Worm (Caenorhabditis elegans) whole organism, late embryonic: ENCODE measurements around the gene irld-14.
"Not testable (repeated sequence)": the region's sequence is repeated elsewhere in the genome, so short reads cannot be mapped to it uniquely, and the experiment has no call there.

Source experiments
- T23F11.4 ChIP-seq: fragments of 200-800 bp; sonication (Bioruptor generic); optimal IDR thresholded peaks from 2 replicates; lab custom pipeline; 2018; ENCODE audit warnings: mild to moderate bottlenecking, missing genetic modification characterization, missing compliant biosample characterization
- Y22D7AL.16 ChIP-seq: sonication (generic microtip); optimal IDR thresholded peaks from 2 replicates; lab custom pipeline; 2016; ENCODE audit warnings: missing genetic modification characterization, missing compliant biosample characterization
- ceh-18 ChIP-seq: sonication (generic microtip); optimal IDR thresholded peaks from 2 replicates; lab custom pipeline; 2016; ENCODE audit warnings: missing genetic modification characterization, missing compliant biosample characterization
- ceh-19 ChIP-seq: fragments of 200-800 bp; sonication (Bioruptor generic); optimal IDR thresholded peaks from 2 replicates; lab custom pipeline; 2018; ENCODE audit warnings: mild to moderate bottlenecking, missing genetic modification characterization, missing compliant biosample characterization
- ceh-34 ChIP-seq: sonication (generic microtip); optimal IDR thresholded peaks from 2 replicates; lab custom pipeline; 2016; ENCODE audit warnings: mild to moderate bottlenecking, missing genetic modification characterization, missing compliant biosample characterization
- ceh-45 ChIP-seq: fragments of 200-800 bp; sonication (Bioruptor generic); IDR thresholded peaks from 2 replicates; pipeline ENCODE4 v1.3.6; 2022; ENCODE audit warnings: missing genetic modification reagents, missing genetic modification characterization, missing compliant biosample characterization
- elt-4 ChIP-seq: sonication (generic microtip); optimal IDR thresholded peaks from 2 replicates; lab custom pipeline; 2016; ENCODE audit warnings: missing genetic modification characterization, missing compliant biosample characterization
- ets-4 ChIP-seq: sonication (generic microtip); optimal IDR thresholded peaks from 2 replicates; lab custom pipeline; 2016; ENCODE audit warnings: missing genetic modification characterization, missing compliant biosample characterization
- fax-1 ChIP-seq: sonication (generic microtip); optimal IDR thresholded peaks from 2 replicates; lab custom pipeline; 2016; ENCODE audit warnings: missing genotype, missing genetic modification characterization, missing compliant biosample characterization
- fkh-10 ChIP-seq: fragments of 150-350 bp; optimal IDR thresholded peaks from 2 replicates; lab custom pipeline; 2014; ENCODE audit warnings: missing biosample characterization, missing genetic modification reagents, missing genetic modification characterization
- hlh-6 ChIP-seq: sonication (generic microtip); optimal IDR thresholded peaks from 2 replicates; lab custom pipeline; 2016; ENCODE audit warnings: missing genotype, missing genetic modification characterization, missing compliant biosample characterization
- mec-3 ChIP-seq: sonication (generic microtip); optimal IDR thresholded peaks from 2 replicates; lab custom pipeline; 2016; ENCODE audit warnings: borderline replicate concordance, missing genetic modification characterization, missing compliant biosample characterization
- nfya-1 ChIP-seq: sonication (generic microtip); optimal IDR thresholded peaks from 2 replicates; lab custom pipeline; 2017; ENCODE audit warnings: missing genetic modification characterization, mild to moderate bottlenecking, missing compliant biosample characterization, antibody characterized with exemption, moderate library complexity
- npax-4 ChIP-seq: sonication (generic microtip); optimal IDR thresholded peaks from 2 replicates; lab custom pipeline; 2016; ENCODE audit warnings: missing genetic modification characterization, missing compliant biosample characterization
- odd-2 ChIP-seq: sonication (generic microtip); optimal IDR thresholded peaks from 2 replicates; lab custom pipeline; 2017; ENCODE audit warnings: antibody characterized with exemption, mild to moderate bottlenecking, missing genetic modification characterization, missing compliant biosample characterization
- pqm-1 ChIP-seq: sonication (generic microtip); optimal IDR thresholded peaks from 2 replicates; lab custom pipeline; 2016; ENCODE audit warnings: missing genetic modification characterization, missing compliant biosample characterization
- ref-2 ChIP-seq: sonication (generic microtip); optimal IDR thresholded peaks from 2 replicates; lab custom pipeline; 2016; ENCODE audit warnings: missing genetic modification characterization, missing compliant biosample characterization
- sdc-2 ChIP-seq: sonication (generic microtip); optimal IDR thresholded peaks from 2 replicates; lab custom pipeline; 2016; ENCODE audit warnings: missing genotype, missing genetic modification characterization, missing compliant biosample characterization
- tbx-7 ChIP-seq: sonication (generic microtip); optimal IDR thresholded peaks from 2 replicates; lab custom pipeline; 2016; ENCODE audit warnings: missing genotype, missing genetic modification characterization, missing compliant biosample characterization
- ttx-3 ChIP-seq: sonication (generic microtip); optimal IDR thresholded peaks from 2 replicates; lab custom pipeline; 2016; ENCODE audit warnings: missing genetic modification reagents, missing genetic modification characterization, missing compliant biosample characterization
- unc-3 ChIP-seq, 2 experiments: fragments of 200-800 bp in 1 of 2; sonication (Bioruptor generic) in 1 of 2; sonication (generic microtip) in 1 of 2; conservative IDR thresholded peaks in 1 of 2; optimal IDR thresholded peaks in 1 of 2; 2 replicates each; pipeline versions ENCODE4 v1.3.6 to Lab custom; 2016 to 2022; ENCODE audit warnings: missing compliant biosample characterization in 2 of 2, missing genetic modification characterization in 2 of 2, missing genetic modification reagents in 1 of 2
- unc-86 ChIP-seq: sonication (generic microtip); optimal IDR thresholded peaks from 2 replicates; lab custom pipeline; 2016; ENCODE audit warnings: missing genetic modification characterization, missing compliant biosample characterization

irld-14 gene

ce11 chrV:15028896-15029519, 32.7 kb downstream of the irld-14 start, which contains the start of gene F14H8.8:
Gene F14H8.8 (plus strand): TSS chrV:15029469.
- no peak for TF ChIP-seq elt-4 (tag; lab: Kevin White, UChicago)
- no peak for TF ChIP-seq npax-4 (tag; lab: Kevin White, UChicago)
- no peak for TF ChIP-seq ceh-19 (GFP tag; lab: Kevin White, UChicago)
- no peak for TF ChIP-seq Y22D7AL.16 (tag; lab: Kevin White, UChicago)
- TF ChIP-seq ref-2 (tag; lab: Kevin White, UChicago) = no peak
- TF ChIP-seq ceh-18 (tag; lab: Kevin White, UChicago) = no peak
- no peak for TF ChIP-seq pqm-1 (tag; lab: Kevin White, UChicago)
- no peak for TF ChIP-seq fax-1
- no peak for TF ChIP-seq mec-3 (tag; lab: Kevin White, UChicago)
- TF ChIP-seq ceh-45 (GFP tag; lab: Robert Waterston, UW) = no peak
- TF ChIP-seq tbx-7 = no peak
- no peak for TF ChIP-seq ets-4
- no peak for TF ChIP-seq T23F11.4 (GFP tag; lab: Kevin White, UChicago)
- TF ChIP-seq sdc-2 (tag; lab: Kevin White, UChicago) = no peak
- TF ChIP-seq ceh-34 (tag; lab: Kevin White, UChicago) = no peak
- TF ChIP-seq unc-86 (tag; lab: Kevin White, UChicago) = no peak
- TF ChIP-seq nfya-1 (tag; lab: Kevin White, UChicago) = no peak
- TF ChIP-seq ttx-3 (tag; lab: Kevin White, UChicago) = no peak
- no peak for TF ChIP-seq fkh-10 (GFP tag; lab: Kevin White, UChicago)

ce11 chrV:15031373-15031772, 35.0 kb downstream of the irld-14 start, which contains the start of gene cng-1:
Gene cng-1 (minus strand): TSS chrV:15031473.
- not testable (repeated sequence) for TF ChIP-seq ttx-3 (tag; lab: Kevin White, UChicago); hlh-6 (tag; lab: Kevin White, UChicago); unc-3 (GFP tag; conservative IDR thresholded peaks at IDR 0.05; lab: Robert Waterston, UW); unc-3 (tag; optimal IDR thresholded peaks at IDR 0.05; lab: Kevin White, UChicago)

ce11 chrV:15036769-15037168, 40.4 kb downstream of the irld-14 start, which contains the start of gene melo-3:
Gene melo-3 (minus strand): TSS chrV:15036869.
- TF ChIP-seq elt-4, hlh-6, odd-2 (tag; lab: Kevin White, UChicago): not testable (repeated sequence)
